Fruit fly (Drosophila melanogaster) whole organism, embryonic: ENCODE measurements around the gene CG18262.

Experiments
- Abd-B ChIP-seq: fragments of 200-800 bp; sonication (Bioruptor generic); optimal IDR thresholded peaks from 2 replicates; lab custom pipeline; 2018; ENCODE audit warnings: missing biosample characterization, mild to moderate bottlenecking, missing genetic modification characterization, moderate library complexity
- Awh ChIP-seq: fragments of 200-800 bp; sonication (Bioruptor generic); IDR thresholded peaks from 2 replicates; pipeline ENCODE4, ENCODE4 v1.3.6; 2022; ENCODE audit warnings: missing biosample characterization, missing genetic modification characterization
- Bteb2 ChIP-seq: fragments of 200-800 bp; sonication (Bioruptor generic); optimal IDR thresholded peaks from 2 replicates; lab custom pipeline; 2016; ENCODE audit warnings: missing biosample characterization, missing genetic modification characterization
- CG11247 ChIP-seq: fragments of 200-800 bp; sonication (Bioruptor generic); IDR thresholded peaks from 2 replicates; pipeline ENCODE4 v1.3.6; 2022; ENCODE audit warnings: missing biosample characterization, missing genetic modification characterization
- CG11560 ChIP-seq: fragments of 200-800 bp; sonication (Bioruptor generic); IDR thresholded peaks from 3 replicates; pipeline ENCODE4 v1.3.6; 2022; ENCODE audit warnings: missing biosample characterization, missing genetic modification characterization
- CG11723 ChIP-seq: fragments of 200-800 bp; sonication (Bioruptor generic); optimal IDR thresholded peaks from 2 replicates; lab custom pipeline; 2017; ENCODE audit warnings: missing biosample characterization, mild to moderate bottlenecking, missing genetic modification characterization
- CG12744 ChIP-seq: fragments of 200-800 bp; sonication (Bioruptor generic); optimal IDR thresholded peaks from 2 replicates; lab custom pipeline; 2016; ENCODE audit warnings: missing biosample characterization, missing genetic modification characterization
- CG14710 ChIP-seq: fragments of 200-800 bp; sonication (Bioruptor generic); optimal IDR thresholded peaks from 3 replicates; lab custom pipeline; 2019; ENCODE audit warnings: missing biosample characterization, mild to moderate bottlenecking, missing genetic modification characterization, moderate library complexity
- CG17361 ChIP-seq: fragments of 200-800 bp; sonication (Bioruptor generic); IDR thresholded peaks from 3 replicates; pipeline ENCODE4 v1.3.6; 2022; ENCODE audit warnings: missing biosample characterization, missing genetic modification characterization
- CG17802 ChIP-seq: fragments of 200-800 bp; sonication (Bioruptor generic); optimal IDR thresholded peaks from 2 replicates; lab custom pipeline; 2018; ENCODE audit warnings: missing biosample characterization, mild to moderate bottlenecking, missing genetic modification characterization, moderate library complexity
- CG32772 ChIP-seq: fragments of 200-800 bp; sonication (Bioruptor generic); IDR thresholded peaks from 2 replicates; pipeline ENCODE4 v1.3.6; 2022; ENCODE audit warnings: missing biosample characterization, missing genetic modification characterization
- CG5180 ChIP-seq: fragments of 200-800 bp; sonication (Bioruptor generic); optimal IDR thresholded peaks from 3 replicates; lab custom pipeline; 2017; ENCODE audit warnings: missing biosample characterization, missing genetic modification characterization, mild to moderate bottlenecking, moderate library complexity, missing genetic modification reagents
- CG9609 ChIP-seq: fragments of 200-800 bp; sonication (Bioruptor generic); optimal IDR thresholded peaks from 3 replicates; lab custom pipeline; 2016; ENCODE audit warnings: missing biosample characterization, missing genetic modification characterization
- Chrac-16 ChIP-seq: fragments of 200-800 bp; sonication (Bioruptor generic); optimal IDR thresholded peaks from 3 replicates; lab custom pipeline; 2016; ENCODE audit warnings: missing biosample characterization, missing genetic modification characterization
- Dip2 ChIP-seq: fragments of 200-800 bp; sonication (Bioruptor generic); IDR thresholded peaks from 2 replicates; pipeline ENCODE4 v1.3.6; 2022; ENCODE audit warnings: missing biosample characterization, missing genetic modification characterization
- Dref ChIP-seq: fragments of 200-800 bp; sonication (Bioruptor generic); IDR thresholded peaks from 2 replicates; pipeline ENCODE4 v1.3.6; 2022; ENCODE audit warnings: missing biosample characterization, missing genetic modification characterization
- ERR ChIP-seq: fragments of 200-800 bp; sonication (Bioruptor generic); optimal IDR thresholded peaks from 2 replicates; lab custom pipeline; 2016; ENCODE audit warnings: missing biosample characterization, missing genetic modification characterization
- H2.0 ChIP-seq: fragments of 200-800 bp; sonication (Bioruptor generic); IDR thresholded peaks from 2 replicates; pipeline ENCODE4 v1.3.6; 2022; ENCODE audit warnings: missing biosample characterization, missing genetic modification characterization
- Hr51 ChIP-seq, 2 experiments: fragments of 200-800 bp; sonication (Bioruptor generic); optimal IDR thresholded peaks; 2 replicates in 1 of 2; 3 replicates in 1 of 2; lab custom pipeline; 2016 to 2018; ENCODE audit warnings: missing biosample characterization in 2 of 2, missing genetic modification characterization in 2 of 2, mild to moderate bottlenecking in 1 of 2, moderate library complexity in 1 of 2
- MTF-1 ChIP-seq: fragments of 200-800 bp; sonication (Bioruptor generic); optimal IDR thresholded peaks from 2 replicates; lab custom pipeline; 2018; ENCODE audit warnings: missing biosample characterization, mild to moderate bottlenecking, missing genetic modification characterization, borderline replicate concordance
- Max ChIP-seq: fragments of 200-800 bp; sonication (Bioruptor generic); optimal IDR thresholded peaks from 2 replicates; lab custom pipeline; 2016; ENCODE audit warnings: missing biosample characterization, mild to moderate bottlenecking, missing genetic modification characterization
- Meics ChIP-seq: fragments of 200-800 bp; sonication (Bioruptor generic); optimal IDR thresholded peaks from 2 replicates; lab custom pipeline; 2017; ENCODE audit warnings: missing biosample characterization, mild to moderate bottlenecking, missing genetic modification characterization
- NFAT ChIP-seq: fragments of 200-800 bp; sonication (Bioruptor generic); IDR thresholded peaks from 2 replicates; pipeline ENCODE4 v1.3.6; 2022; ENCODE audit warnings: missing biosample characterization, missing genetic modification characterization
- NfI ChIP-seq: fragments of 200-800 bp; sonication (Bioruptor generic); optimal IDR thresholded peaks from 3 replicates; lab custom pipeline; 2018; ENCODE audit warnings: missing biosample characterization, mild to moderate bottlenecking, missing genetic modification characterization, moderate library complexity
- Oaz ChIP-seq: fragments of 200-800 bp; sonication (Bioruptor generic); IDR thresholded peaks from 2 replicates; pipeline ENCODE4 v1.3.6; 2022; ENCODE audit warnings: missing biosample characterization, missing genetic modification characterization
- Rx ChIP-seq: fragments of 200-800 bp; sonication (Bioruptor generic); IDR thresholded peaks from 2 replicates; pipeline ENCODE4 v1.3.6; 2022; ENCODE audit warnings: missing biosample characterization, missing genetic modification characterization
- Side ChIP-seq: fragments of 200-800 bp; sonication (Bioruptor generic); optimal IDR thresholded peaks from 2 replicates; lab custom pipeline; 2016; ENCODE audit warnings: missing biosample characterization, missing genetic modification characterization
- ato ChIP-seq: fragments of 200-800 bp; sonication (Bioruptor generic); IDR thresholded peaks from 2 replicates; pipeline ENCODE4 v1.3.6; 2022; ENCODE audit warnings: missing biosample characterization, missing genetic modification characterization; ENCODE audit not compliant: partially characterized antibody
- chif ChIP-seq, 2 experiments: fragments of 200-800 bp; sonication (Bioruptor generic); optimal IDR thresholded peaks; 3 replicates each; lab custom pipeline; 2016; ENCODE audit warnings: missing biosample characterization in 2 of 2, missing genetic modification characterization in 2 of 2
- chn ChIP-seq: fragments of 200-800 bp; sonication (Bioruptor generic); optimal IDR thresholded peaks from 2 replicates; lab custom pipeline; 2016; ENCODE audit warnings: missing biosample characterization, missing genetic modification characterization
- croc ChIP-seq: fragments of 200-800 bp; sonication (Bioruptor generic); conservative IDR thresholded peaks from 3 replicates; pipeline ENCODE4 v1.3.6; 2022; ENCODE audit warnings: missing biosample characterization, missing genetic modification characterization
- en ChIP-seq: fragments of 200-800 bp; sonication (Bioruptor generic); optimal IDR thresholded peaks from 2 replicates; lab custom pipeline; 2016; ENCODE audit warnings: missing biosample characterization, missing genetic modification characterization
- ewg ChIP-seq: fragments of 200-800 bp; sonication (Bioruptor generic); optimal IDR thresholded peaks from 3 replicates; lab custom pipeline; 2017; ENCODE audit warnings: mild to moderate bottlenecking, missing biosample characterization, missing genetic modification reagents, missing genetic modification characterization
- gem ChIP-seq: fragments of 200-800 bp; sonication (Bioruptor generic); optimal IDR thresholded peaks from 2 replicates; lab custom pipeline; 2019; ENCODE audit warnings: missing biosample characterization, mild to moderate bottlenecking, missing genetic modification characterization, moderate library complexity
- gfzf ChIP-seq: fragments of 200-800 bp; sonication (Bioruptor generic); optimal IDR thresholded peaks from 2 replicates; lab custom pipeline; 2016; ENCODE audit warnings: missing biosample characterization, mild to moderate bottlenecking, missing genetic modification characterization, moderate library complexity
- gt ChIP-seq: fragments of 200-800 bp; sonication (Bioruptor generic); IDR thresholded peaks from 2 replicates; pipeline ENCODE4 v1.3.6; 2022; ENCODE audit warnings: missing biosample characterization, missing genetic modification characterization
- inv ChIP-seq: fragments of 200-800 bp; sonication (Bioruptor generic); IDR thresholded peaks from 2 replicates; pipeline ENCODE4 v1.3.6; 2022; ENCODE audit warnings: missing biosample characterization, missing genetic modification characterization; ENCODE audit not compliant: partially characterized antibody
- kay ChIP-seq: fragments of 200-800 bp; sonication (Bioruptor generic); optimal IDR thresholded peaks from 2 replicates; lab custom pipeline; 2016; ENCODE audit warnings: missing biosample characterization, missing genetic modification characterization
- lilli ChIP-seq: fragments of 200-800 bp; sonication (Bioruptor generic); optimal IDR thresholded peaks from 3 replicates; lab custom pipeline; 2016; ENCODE audit warnings: missing biosample characterization, missing genetic modification characterization
- nau ChIP-seq: fragments of 200-800 bp; sonication (Bioruptor generic); optimal IDR thresholded peaks from 3 replicates; lab custom pipeline; 2017; ENCODE audit warnings: missing biosample characterization, mild to moderate bottlenecking, missing genetic modification characterization, missing genetic modification reagents
- onecut ChIP-seq: fragments of 200-800 bp; sonication (Bioruptor generic); IDR thresholded peaks from 2 replicates; pipeline ENCODE4 v1.3.6; 2022; ENCODE audit warnings: missing biosample characterization, missing genetic modification characterization
- phol ChIP-seq: fragments of 200-800 bp; sonication (Bioruptor generic); optimal IDR thresholded peaks from 3 replicates; lab custom pipeline; 2018; ENCODE audit warnings: missing biosample characterization, mild to moderate bottlenecking, missing genetic modification characterization, moderate library complexity
- rib ChIP-seq: fragments of 200-800 bp; sonication (Bioruptor generic); IDR thresholded peaks from 2 replicates; pipeline ENCODE4 v1.3.6; 2022; ENCODE audit warnings: missing biosample characterization, missing genetic modification characterization
- sd ChIP-seq: fragments of 200-800 bp; sonication (Bioruptor generic); optimal IDR thresholded peaks from 3 replicates; lab custom pipeline; 2018; ENCODE audit warnings: missing biosample characterization, mild to moderate bottlenecking, missing genetic modification characterization, moderate library complexity
- sima ChIP-seq: fragments of 200-800 bp; sonication (Bioruptor generic); optimal IDR thresholded peaks from 2 replicates; lab custom pipeline; 2016; ENCODE audit warnings: missing biosample characterization, missing genetic modification characterization
- slou ChIP-seq: fragments of 200-800 bp; sonication (Bioruptor generic); optimal IDR thresholded peaks from 3 replicates; lab custom pipeline; 2016; ENCODE audit warnings: missing biosample characterization, missing genetic modification characterization
- sob ChIP-seq: fragments of 200-800 bp; sonication (Bioruptor generic); IDR thresholded peaks from 2 replicates; pipeline ENCODE4 v1.3.6; 2022; ENCODE audit warnings: missing biosample characterization, missing genetic modification characterization
- ssp ChIP-seq: fragments of 200-800 bp; sonication (Bioruptor generic); IDR thresholded peaks from 2 replicates; pipeline ENCODE4 v1.3.6; 2022; ENCODE audit warnings: missing biosample characterization, missing genetic modification characterization
- tio ChIP-seq: fragments of 200-800 bp; sonication (Bioruptor generic); optimal IDR thresholded peaks from 2 replicates; lab custom pipeline; 2017; ENCODE audit warnings: missing biosample characterization, missing genetic modification characterization, inconsistent platforms
- zen ChIP-seq: fragments of 200-800 bp; sonication (Bioruptor generic); optimal IDR thresholded peaks from 3 replicates; lab custom pipeline; 2018; ENCODE audit warnings: missing biosample characterization, mild to moderate bottlenecking, missing genetic modification characterization, moderate library complexity

Gene CG18262

dm6 chrX:8178165-8178955, 25.6 kb downstream of the CG18262 start, which contains the start of gene sdt (continued):
- TF ChIP-seq Chrac-16 (GFP tag; lab: Kevin White, UChicago), result no peak
- TF ChIP-seq H2.0, result no peak
- no peak for TF ChIP-seq sd (tag; lab: Kevin White, UChicago)
- no peak for TF ChIP-seq Awh (GFP tag; lab: Robert Waterston, UW)
- TF ChIP-seq tio (GFP tag; lab: Kevin White, UChicago), result no peak
- TF ChIP-seq ewg (GFP tag; lab: Kevin White, UChicago), result peak; percentile 45
- TF ChIP-seq Rx, result no peak
- TF ChIP-seq nau (GFP tag; lab: Kevin White, UChicago), result no peak
- no peak for TF ChIP-seq zen (tag; lab: Kevin White, UChicago)
- TF ChIP-seq CG14710 (tag; lab: Kevin White, UChicago), result no peak
- no peak for TF ChIP-seq chif (GFP tag; optimal IDR thresholded peaks at IDR 0.05; lab: Kevin White, UChicago)
- TF ChIP-seq Max (GFP tag; lab: Kevin White, UChicago), result no peak
- no peak for TF ChIP-seq sima (GFP tag; lab: Kevin White, UChicago)
- no peak for TF ChIP-seq ssp (GFP tag; lab: Robert Waterston, UW)
- no peak for TF ChIP-seq CG11247 (GFP tag; lab: Robert Waterston, UW)
- TF ChIP-seq Dref (GFP tag; lab: Robert Waterston, UW), result no peak
- TF ChIP-seq ERR (GFP tag; lab: Kevin White, UChicago), result no peak
- TF ChIP-seq Oaz (GFP tag; lab: Robert Waterston, UW), result no peak
- no peak for TF ChIP-seq Meics
- TF ChIP-seq Side (GFP tag; lab: Kevin White, UChicago), result no peak
- peak; percentile 36 for TF ChIP-seq Abd-B
- TF ChIP-seq inv (GFP tag; lab: Robert Waterston, UW), result no peak
- TF ChIP-seq sob, result 0 out of 2 replicates have a peak, but pooled peaks have one; percentile 34
- TF ChIP-seq MTF-1, result no peak
- TF ChIP-seq gfzf (GFP tag; lab: Kevin White, UChicago), result no peak
- TF ChIP-seq croc, result no peak
- TF ChIP-seq slou, result peak; percentile 44
- no peak for TF ChIP-seq CG12744 (GFP tag; lab: Kevin White, UChicago)
- TF ChIP-seq CG32772, result no peak
- TF ChIP-seq CG11723 (GFP tag; lab: Kevin White, UChicago), result no peak
- TF ChIP-seq en (GFP tag; lab: Kevin White, UChicago), result no peak
- peak; percentile 37 for TF ChIP-seq gem (tag; lab: Kevin White, UChicago)
- peak; percentile 4 for TF ChIP-seq NfI
- no peak for TF ChIP-seq kay (GFP tag; lab: Kevin White, UChicago)
- no peak for TF ChIP-seq rib
- TF ChIP-seq CG5180 (GFP tag; lab: Kevin White, UChicago), result no peak
- peak in 1 of 2 experiments; percentile 7 for TF ChIP-seq Hr51 (GFP tag; optimal IDR thresholded peaks at IDR 0.05; lab: Kevin White, UChicago)
- TF ChIP-seq Dip2 (GFP tag; lab: Robert Waterston, UW), result no peak
- no peak for TF ChIP-seq ato (GFP tag; lab: Robert Waterston, UW)
- no peak for TF ChIP-seq CG11560
- peak; percentile 10 for TF ChIP-seq lilli (GFP tag; lab: Kevin White, UChicago)
- TF ChIP-seq onecut (GFP tag; lab: Robert Waterston, UW), result no peak
- peak; percentile 17 for TF ChIP-seq phol
- no peak for TF ChIP-seq gt (GFP tag; lab: Robert Waterston, UW)
- no peak for TF ChIP-seq chn (GFP tag; lab: Kevin White, UChicago)
- TF ChIP-seq Bteb2 (GFP tag; lab: Kevin White, UChicago), result no peak
- no peak for TF ChIP-seq CG9609 (GFP tag; lab: Kevin White, UChicago)
- no peak for TF ChIP-seq NFAT (GFP tag; lab: Robert Waterston, UW)
- peak; percentile 59; the same call in 1 of the 3 replicates for TF ChIP-seq CG17361 (GFP tag; lab: Robert Waterston, UW)
- TF ChIP-seq CG17802 (tag; lab: Kevin White, UChicago), result no peak
